Worm (Caenorhabditis elegans) whole organism, young adult: Measurements from ENCODE around the gene sra-32.
A peak's percentile ranks its signal among the peaks of the same experiment; 100 is the strongest.

Experiments
- B0336.3 ChIP-seq: fragments of 200-800 bp; sonication (Bioruptor generic); IDR thresholded peaks from 2 replicates; pipeline ENCODE4 v1.3.6; 2022; ENCODE audit warnings: missing genetic modification characterization, missing compliant biosample characterization
- D2030.7 ChIP-seq: fragments of 200-800 bp; sonication (Bioruptor generic); IDR thresholded peaks from 2 replicates; pipeline ENCODE4 v1.3.6; 2022; ENCODE audit warnings: missing genetic modification reagents, missing genetic modification characterization, missing compliant biosample characterization
- F57C9.4 ChIP-seq: sonication (generic microtip); optimal IDR thresholded peaks from 2 replicates; lab custom pipeline; 2017; ENCODE audit warnings: mild to moderate bottlenecking, missing genetic modification characterization, missing compliant biosample characterization
- K11D2.4 ChIP-seq: fragments of 200-800 bp; sonication (Bioruptor generic); IDR thresholded peaks from 2 replicates; pipeline ENCODE4 v1.3.6; 2022; ENCODE audit warnings: missing genetic modification reagents, missing genetic modification characterization, missing compliant biosample characterization
- T26A5.8 ChIP-seq: sonication (generic microtip); optimal IDR thresholded peaks from 2 replicates; lab custom pipeline; 2016; ENCODE audit warnings: missing genetic modification characterization, missing compliant biosample characterization
- Y95B8A.8 ChIP-seq: fragments of 200-800 bp; sonication (Bioruptor generic); IDR thresholded peaks from 2 replicates; pipeline ENCODE4 v1.3.6; 2022; ENCODE audit warnings: missing genetic modification reagents, missing genetic modification characterization, missing compliant biosample characterization
- ama-1 ChIP-seq, 3 experiments: fragments of 150-350 bp in 1 of 3; sonication (generic microtip) in 2 of 3; optimal IDR thresholded peaks; 2 replicates each; lab custom pipeline; 2014 to 2018; ENCODE audit warnings: missing biosample characterization in 2 of 3, missing genetic modification characterization in 2 of 3, missing genetic modification reagents in 2 of 3
- aptf-2 ChIP-seq: fragments of 200-800 bp; sonication (Bioruptor generic); conservative IDR thresholded peaks from 2 replicates; pipeline ENCODE4 v1.3.6; 2022; ENCODE audit warnings: missing genetic modification reagents, missing genetic modification characterization, missing compliant biosample characterization
- atf-7 ChIP-seq: sonication (generic microtip); optimal IDR thresholded peaks from 2 replicates; lab custom pipeline; 2017; ENCODE audit warnings: mild to moderate bottlenecking, missing genetic modification characterization, missing compliant biosample characterization
- athp-1 ChIP-seq: sonication (generic microtip); optimal IDR thresholded peaks from 2 replicates; lab custom pipeline; 2017; ENCODE audit warnings: mild to moderate bottlenecking, missing genetic modification characterization, missing compliant biosample characterization
- attf-6 ChIP-seq: fragments of 200-800 bp; sonication (Bioruptor generic); IDR thresholded peaks from 2 replicates; pipeline ENCODE4 v1.3.6; 2022; ENCODE audit warnings: missing genetic modification reagents, missing genetic modification characterization, missing compliant biosample characterization
- ceh-58 ChIP-seq: fragments of 200-800 bp; sonication (Bioruptor generic); IDR thresholded peaks from 2 replicates; pipeline ENCODE4 v1.3.6; 2022; ENCODE audit warnings: missing genetic modification characterization, missing compliant biosample characterization
- ceh-91 ChIP-seq: fragments of 200-800 bp; sonication (Bioruptor generic); IDR thresholded peaks from 2 replicates; pipeline ENCODE4 v1.3.6; 2022; ENCODE audit warnings: missing genetic modification reagents, missing genetic modification characterization, missing compliant biosample characterization
- dpl-1 ChIP-seq: fragments of 150-350 bp; optimal IDR thresholded peaks from 2 replicates; lab custom pipeline; 2014; ENCODE audit warnings: missing biosample characterization, missing genetic modification reagents, missing genetic modification characterization
- egl-44 ChIP-seq: fragments of 200-800 bp; sonication (Bioruptor generic); IDR thresholded peaks from 2 replicates; pipeline ENCODE4 v1.3.6; 2022; ENCODE audit warnings: missing genetic modification reagents, missing genetic modification characterization, missing compliant biosample characterization
- hlh-12 ChIP-seq: sonication (generic microtip); optimal IDR thresholded peaks from 2 replicates; lab custom pipeline; 2016; ENCODE audit warnings: missing genetic modification characterization, missing compliant biosample characterization
- hlh-26 ChIP-seq: fragments of 200-800 bp; sonication (Bioruptor generic); conservative IDR thresholded peaks from 2 replicates; pipeline ENCODE4 v1.3.6; 2022; ENCODE audit warnings: missing genetic modification reagents, missing genetic modification characterization, missing compliant biosample characterization
- hrde-1 ChIP-seq: sonication (generic microtip); optimal IDR thresholded peaks from 2 replicates; lab custom pipeline; 2016; ENCODE audit warnings: missing genetic modification characterization, mild to moderate bottlenecking, missing compliant biosample characterization, moderate library complexity, missing genotype, missing genetic modification reagents, borderline replicate concordance
- lin-40 ChIP-seq: sonication (generic microtip); optimal IDR thresholded peaks from 2 replicates; lab custom pipeline; 2016; ENCODE audit warnings: missing genetic modification characterization, mild to moderate bottlenecking, missing compliant biosample characterization, missing genotype, missing genetic modification reagents
- madf-3 ChIP-seq: fragments of 200-800 bp; sonication (Bioruptor generic); IDR thresholded peaks from 2 replicates; pipeline ENCODE4 v1.3.6; 2022; ENCODE audit warnings: missing genetic modification reagents, missing genetic modification characterization, missing compliant biosample characterization
- mes-4 ChIP-seq: sonication (generic microtip); optimal IDR thresholded peaks from 2 replicates; lab custom pipeline; 2016; ENCODE audit warnings: missing genotype, missing genetic modification characterization, missing compliant biosample characterization
- nfya-2 ChIP-seq: fragments of 200-800 bp; sonication (Bioruptor generic); IDR thresholded peaks from 2 replicates; pipeline ENCODE4 v1.3.6; 2022; ENCODE audit warnings: missing genetic modification reagents, missing genetic modification characterization, missing compliant biosample characterization
- pbrm-1 ChIP-seq: fragments of 200-800 bp; sonication (Bioruptor generic); IDR thresholded peaks from 2 replicates; pipeline ENCODE4 v1.3.6; 2022; ENCODE audit warnings: missing genetic modification reagents, missing genetic modification characterization, missing compliant biosample characterization
- rec-8 ChIP-seq, 2 experiments: sonication (generic microtip); optimal IDR thresholded peaks; 2 replicates each; lab custom pipeline; 2016; ENCODE audit warnings: mild to moderate bottlenecking in 2 of 2, missing genetic modification characterization in 2 of 2, missing genetic modification reagents in 2 of 2, missing genotype in 2 of 2, missing biosample characterization in 1 of 2, missing compliant biosample characterization in 1 of 2, moderate library complexity in 1 of 2
- repo-1 ChIP-seq: sonication (generic microtip); optimal IDR thresholded peaks from 2 replicates; lab custom pipeline; 2017; ENCODE audit warnings: mild to moderate bottlenecking, missing genetic modification characterization, missing compliant biosample characterization
- snpc-4 ChIP-seq, 5 experiments: fragments of 150-350 bp in 1 of 5; sonication (generic microtip) in 4 of 5; optimal IDR thresholded peaks; 2 replicates each; lab custom pipeline; 2014 to 2018; ENCODE audit warnings: missing genetic modification characterization in 5 of 5, missing biosample characterization in 3 of 5, antibody characterized with exemption in 2 of 5, mild to moderate bottlenecking in 2 of 5, missing compliant biosample characterization in 2 of 5, missing genotype in 2 of 5, moderate library complexity in 2 of 5, missing genetic modification reagents in 1 of 5
- somi-1 ChIP-seq: fragments of 200-800 bp; sonication (Bioruptor generic); optimal IDR thresholded peaks from 2 replicates; lab custom pipeline; 2018; ENCODE audit warnings: mild to moderate bottlenecking, missing genetic modification characterization, missing compliant biosample characterization
- tlf-1 ChIP-seq: fragments of 200-800 bp; sonication (Bioruptor generic); optimal IDR thresholded peaks from 2 replicates; lab custom pipeline; 2018; ENCODE audit warnings: mild to moderate bottlenecking, missing genetic modification characterization, missing compliant biosample characterization
- xnd-1 ChIP-seq: sonication (generic microtip); optimal IDR thresholded peaks from 2 replicates; lab custom pipeline; 2016; ENCODE audit warnings: missing genotype, missing genetic modification reagents, missing genetic modification characterization, missing compliant biosample characterization
- zfh-2 ChIP-seq: fragments of 200-800 bp; sonication (Bioruptor generic); conservative IDR thresholded peaks from 2 replicates; pipeline ENCODE4 v1.3.6; 2022; ENCODE audit warnings: missing genetic modification reagents, missing genetic modification characterization, missing compliant biosample characterization
- zim-3 ChIP-seq: sonication (generic microtip); optimal IDR thresholded peaks from 2 replicates; lab custom pipeline; 2017; ENCODE audit warnings: mild to moderate bottlenecking, missing genetic modification characterization, moderate library complexity, missing compliant biosample characterization

The sra-32 gene

DNA sequence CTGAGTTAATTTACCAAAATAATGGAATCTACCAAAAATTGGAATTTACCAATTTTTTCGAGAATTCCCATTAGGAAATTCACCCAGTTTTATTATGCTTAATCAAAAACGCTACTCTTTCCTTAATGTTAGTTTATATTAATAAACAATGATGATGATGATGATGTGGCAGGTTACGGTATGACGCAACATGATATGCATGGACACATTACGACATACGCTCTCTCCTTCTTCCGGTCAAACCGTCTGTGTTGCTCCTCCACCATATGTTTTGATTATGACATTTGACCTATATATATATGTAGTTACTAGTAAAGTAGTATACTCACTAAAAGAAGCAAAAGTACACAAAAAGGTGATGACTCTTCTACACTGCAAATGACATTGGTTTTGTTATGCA is 45.6 kb upstream of the sra-32 start:
- TF ChIP-seq dpl-1 (GFP tag; lab: Kevin White, UChicago) (no peak), hrde-1 (tag; lab: Kevin White, UChicago) (no peak), atf-7 (no peak), nfya-2 (GFP tag; lab: Robert Waterston, UW) (no peak), athp-1 (tag; lab: Kevin White, UChicago) (no peak), ceh-58 (GFP tag; lab: Robert Waterston, UW) (no peak), rec-8 (tag; optimal IDR thresholded peaks at IDR 0.05; lab: Kevin White, UChicago) (no peak), T26A5.8 (tag; lab: Kevin White, UChicago) (no peak), somi-1 (no peak), xnd-1 (tag; lab: Kevin White, UChicago) (no peak)

DNA sequence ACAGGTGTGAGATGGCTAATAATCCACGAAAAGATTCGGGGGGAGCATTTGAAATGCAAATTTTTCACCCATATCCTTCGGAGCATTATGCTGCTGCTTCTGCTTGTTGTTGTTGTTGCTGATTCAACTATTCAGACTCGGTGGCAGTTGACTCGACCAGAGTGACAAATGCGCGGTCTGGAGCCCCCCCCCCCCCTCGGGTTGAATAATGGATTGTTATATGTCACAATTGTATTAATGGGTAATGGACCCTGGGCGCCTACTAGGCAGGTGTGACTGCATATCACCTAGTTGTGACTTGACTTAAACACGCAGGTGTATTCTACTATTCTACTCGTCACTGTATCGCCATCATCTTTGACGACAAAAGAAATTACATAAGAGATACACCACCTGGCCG is 43.8 kb upstream of the sra-32 start:
- TF ChIP-seq K11D2.4 (no peak), tlf-1 (GFP tag; lab: Kevin White, UChicago) (no peak), B0336.3 (GFP tag; lab: Robert Waterston, UW) (no peak), egl-44 (no peak), hlh-26 (GFP tag; lab: Robert Waterston, UW) (no peak), attf-6 (GFP tag; lab: Robert Waterston, UW) (no peak), F57C9.4 (tag; lab: Kevin White, UChicago) (no peak), pbrm-1 (no peak), D2030.7 (GFP tag; lab: Robert Waterston, UW) (no peak)

DNA sequence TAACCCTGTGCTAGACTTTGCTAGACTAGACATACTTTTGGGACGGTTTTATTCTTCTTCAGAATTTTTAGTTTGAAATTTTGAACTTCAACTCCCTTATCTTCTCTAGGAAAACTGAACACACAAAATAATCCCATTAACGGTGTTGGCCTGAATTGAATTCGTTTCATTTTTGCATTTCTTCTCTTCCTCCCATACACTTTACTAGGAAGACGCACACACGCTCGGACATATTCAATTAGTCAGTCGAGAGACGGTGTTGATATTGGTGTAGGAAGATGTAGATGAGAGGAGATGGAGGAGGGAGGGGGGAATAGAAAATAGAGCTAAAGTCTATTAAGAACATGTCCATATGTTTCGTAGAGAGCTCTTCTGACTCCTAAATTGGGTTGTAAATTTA is 42.9 kb upstream of the sra-32 start:
- no peak for TF ChIP-seq repo-1 (tag; lab: Kevin White, UChicago)
- TF ChIP-seq, all 124 proteins: peak for 0

DNA sequence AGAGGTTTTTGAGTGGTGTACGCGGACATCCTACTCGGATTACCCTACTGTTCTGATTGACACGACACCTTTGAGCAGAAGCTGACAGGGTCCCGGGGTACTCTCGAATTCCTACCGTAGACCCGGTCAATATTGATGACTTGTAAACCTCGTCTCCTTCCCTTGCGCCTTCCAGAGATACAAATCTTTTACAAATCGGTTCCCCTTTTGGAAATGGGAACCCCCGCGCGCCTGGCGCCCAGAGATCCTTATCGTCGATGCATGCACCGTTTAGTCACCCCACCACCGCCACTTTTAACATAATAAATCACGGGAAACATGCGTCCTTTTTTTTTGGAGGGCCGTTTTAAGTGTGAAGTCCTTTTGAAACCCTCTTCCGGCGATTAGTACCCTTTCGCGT is 41.3 kb upstream of the sra-32 start:
- TF ChIP-seq zfh-2 (GFP tag; lab: Robert Waterston, UW) (0 out of 2 replicates have a peak, but pooled peaks have one; percentile 9), madf-3 (GFP tag; lab: Robert Waterston, UW) (no peak)

DNA sequence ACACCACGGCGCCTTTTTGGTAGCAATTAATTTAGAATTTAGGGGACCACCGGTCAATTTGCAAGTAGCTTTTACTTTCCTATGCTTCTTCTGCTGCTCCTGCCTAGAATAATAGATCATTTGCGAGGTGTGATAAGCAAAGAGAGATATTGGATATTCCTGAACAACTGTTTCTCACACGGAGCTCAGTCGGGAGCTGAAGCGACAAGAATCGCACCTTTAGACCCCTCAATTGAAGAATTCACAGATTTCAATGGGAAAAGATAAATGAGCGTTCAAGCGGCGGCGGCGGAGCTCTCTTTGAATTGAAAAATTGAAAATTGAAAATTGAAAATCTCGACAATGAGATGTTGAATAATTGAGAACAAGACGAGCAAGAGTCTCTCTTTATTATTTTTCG is 40.8 kb upstream of the sra-32 start:
- no peak for TF ChIP-seq ceh-91 (GFP tag; lab: Robert Waterston, UW)
- TF ChIP-seq hlh-12 (tag; lab: Kevin White, UChicago), result no peak
- TF ChIP-seq mes-4 (tag; lab: Kevin White, UChicago), result no peak
- TF ChIP-seq ama-1 (optimal IDR thresholded peaks at IDR 0.05; lab: Kevin White, UChicago), result no peak
- no peak for TF ChIP-seq ama-1 (GFP tag; optimal IDR thresholded peaks at IDR 0.05; lab: Kevin White, UChicago)
- no peak for TF ChIP-seq lin-40 (tag; lab: Kevin White, UChicago)
- TF ChIP-seq aptf-2 (GFP tag; lab: Robert Waterston, UW), result no peak
- no peak for TF ChIP-seq Y95B8A.8 (GFP tag; lab: Robert Waterston, UW)
- TF ChIP-seq zim-3 (tag; lab: Kevin White, UChicago), result no peak
- TF ChIP-seq F57C9.4 (tag; lab: Kevin White, UChicago), result no peak
- no peak for TF ChIP-seq snpc-4 (GFP tag; optimal IDR thresholded peaks at IDR 0.05; lab: Kevin White, UChicago)
- TF ChIP-seq snpc-4 (tag; optimal IDR thresholded peaks at IDR 0.05; lab: Kevin White, UChicago), result no peak
